Worm (Caenorhabditis elegans): ENCODE data around the gene sucg-1.

Gene sucg-1

DNA sequence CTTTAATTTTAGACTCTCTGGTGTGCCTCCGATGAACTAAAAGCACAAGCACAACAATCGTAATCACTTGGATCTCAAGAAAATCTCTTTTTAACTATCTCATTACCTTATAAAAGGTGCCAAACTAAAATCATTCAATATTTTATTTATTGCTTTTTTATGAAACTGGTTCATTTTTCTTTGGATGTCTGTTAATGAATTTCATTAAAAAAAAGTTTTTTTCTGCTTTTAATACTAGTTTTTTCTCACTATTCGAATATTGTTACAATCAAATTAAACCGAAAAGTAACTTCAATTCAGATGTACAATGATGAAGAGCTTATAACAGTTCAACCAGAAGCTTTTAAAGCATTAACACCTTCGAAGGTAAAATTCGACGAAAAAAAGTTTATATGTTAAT, 47.0 kb downstream of the sucg-1 start, which contains the start of gene swd-2.1:
Gene swd-2.1, plus strand, starts transcription at position 301 of the 400 bp plus-strand sequence.
- TF ChIP-seq dmd-4 (tag; optimal IDR thresholded peaks at IDR 0.05) = no peak
- no peak for TF ChIP-seq mbf-1 (tag; optimal IDR thresholded peaks at IDR 0.05)

DNA sequence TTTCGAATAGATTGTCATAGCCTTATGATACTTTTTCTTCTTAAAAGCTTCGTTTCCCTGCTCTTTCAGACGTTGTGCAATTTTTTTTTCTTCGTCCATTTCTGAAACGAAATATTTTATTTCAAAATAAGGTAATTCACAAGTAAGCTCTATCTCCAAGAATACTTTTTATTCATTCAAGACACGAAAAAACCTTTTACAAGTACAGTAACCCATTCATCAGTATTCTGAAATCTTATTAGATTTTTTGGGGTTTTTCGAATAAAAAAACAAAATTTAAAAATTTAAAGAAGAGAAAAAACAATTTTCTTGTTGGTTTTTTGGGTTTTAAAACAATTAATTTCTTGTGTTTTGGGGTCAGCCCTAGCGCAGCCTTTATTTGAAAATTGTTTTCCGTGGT, 50.2 kb downstream of the sucg-1 start, which contains the start of gene rpap-3:
Gene rpap-3, minus strand, starts transcription at position 101 of the 400 bp plus-strand sequence.
- TF ChIP-seq R02D3.7 (tag; optimal IDR thresholded peaks at IDR 0.05) = no peak
- no peak for TF ChIP-seq nhr-21 (tag; optimal IDR thresholded peaks at IDR 0.05)
- TF ChIP-seq mab-5 (tag; optimal IDR thresholded peaks at IDR 0.05) = no peak
- no peak for TF ChIP-seq ceh-16 (tag; optimal IDR thresholded peaks at IDR 0.05)
- no peak for TF ChIP-seq sma-3 (GFP tag; optimal IDR thresholded peaks at IDR 0.05)
- TF ChIP-seq lin-11 (tag; optimal IDR thresholded peaks at IDR 0.05) = no peak
- TF ChIP-seq gmeb-1 (tag; optimal IDR thresholded peaks at IDR 0.05) = no peak
- TF ChIP-seq C34F6.9 (tag; optimal IDR thresholded peaks at IDR 0.05) = no peak
- no peak for TF ChIP-seq ztf-1 (GFP tag; conservative IDR thresholded peaks at IDR 0.05)
- no peak for TF ChIP-seq F13H6.1 (tag; optimal IDR thresholded peaks at IDR 0.05)
- no peak for TF ChIP-seq ceh-82 (tag; optimal IDR thresholded peaks at IDR 0.05)
- TF ChIP-seq skn-1 (tag; optimal IDR thresholded peaks at IDR 0.05) = no peak

All from whole organism, L2 larva.